Fruit fly (Drosophila melanogaster) whole organism, embryonic: ENCODE data around the gene Tfb4.

Experiments
- Bteb2 ChIP-seq: fragments of 200-800 bp; sonication (Bioruptor generic); optimal IDR thresholded peaks from 2 replicates; lab custom pipeline; 2016; ENCODE audit warnings: missing biosample characterization, missing genetic modification characterization
- CG11093 ChIP-seq: fragments of 200-800 bp; sonication (Bioruptor generic); IDR thresholded peaks from 3 replicates; pipeline ENCODE4 v1.3.6; 2022; ENCODE audit warnings: missing biosample characterization, missing genetic modification characterization
- CG13287 ChIP-seq: fragments of 200-800 bp; sonication (Bioruptor generic); IDR thresholded peaks from 2 replicates; pipeline ENCODE4 v1.3.6; 2022; ENCODE audit warnings: missing biosample characterization, missing genetic modification characterization; ENCODE audit not compliant: partially characterized antibody
- CG14667 ChIP-seq: fragments of 200-800 bp; sonication (Bioruptor generic); IDR thresholded peaks from 2 replicates; pipeline ENCODE4 v1.3.6; 2022; ENCODE audit warnings: missing biosample characterization, missing genetic modification characterization
- CG14860 ChIP-seq: fragments of 200-800 bp; sonication (Bioruptor generic); IDR thresholded peaks from 3 replicates; pipeline ENCODE4 v1.3.6; 2022; ENCODE audit warnings: missing biosample characterization, missing genetic modification characterization; ENCODE audit not compliant: partially characterized antibody
- CG15696 ChIP-seq: fragments of 200-800 bp; sonication (Bioruptor generic); optimal IDR thresholded peaks from 2 replicates; lab custom pipeline; 2019; ENCODE audit warnings: missing biosample characterization, mild to moderate bottlenecking, missing genetic modification characterization, moderate library complexity
- CG1602 ChIP-seq: fragments of 200-800 bp; sonication (Bioruptor generic); optimal IDR thresholded peaks from 3 replicates; lab custom pipeline; 2016; ENCODE audit warnings: missing biosample characterization, missing genetic modification characterization
- CG17385 ChIP-seq: fragments of 200-800 bp; sonication (Bioruptor generic); optimal IDR thresholded peaks from 3 replicates; lab custom pipeline; 2018; ENCODE audit warnings: missing biosample characterization, mild to moderate bottlenecking, missing genetic modification characterization
- CG1792 ChIP-seq: fragments of 200-800 bp; sonication (Bioruptor generic); optimal IDR thresholded peaks from 2 replicates; lab custom pipeline; 2016; ENCODE audit warnings: missing biosample characterization, missing genetic modification characterization
- CG3726 ChIP-seq: fragments of 200-800 bp; sonication (Bioruptor generic); IDR thresholded peaks from 3 replicates; pipeline ENCODE4, ENCODE4 v1.3.6; 2022; ENCODE audit warnings: missing biosample characterization, missing genetic modification characterization
- CG4707 ChIP-seq: fragments of 200-800 bp; sonication (Bioruptor generic); optimal IDR thresholded peaks from 2 replicates; lab custom pipeline; 2018; ENCODE audit warnings: missing biosample characterization, mild to moderate bottlenecking, missing genetic modification characterization, moderate library complexity
- CG6254 ChIP-seq: fragments of 200-800 bp; sonication (Bioruptor generic); optimal IDR thresholded peaks from 3 replicates; lab custom pipeline; 2017; ENCODE audit warnings: mild to moderate bottlenecking, missing biosample characterization, missing genetic modification reagents, missing genetic modification characterization
- CG6813 ChIP-seq: fragments of 200-800 bp; sonication (Bioruptor generic); optimal IDR thresholded peaks from 2 replicates; lab custom pipeline; 2017; ENCODE audit warnings: missing biosample characterization, missing genetic modification characterization, mild to moderate bottlenecking, moderate library complexity, missing genetic modification reagents
- CG7786 ChIP-seq: fragments of 200-800 bp; sonication (Bioruptor generic); optimal IDR thresholded peaks from 2 replicates; lab custom pipeline; 2016; ENCODE audit warnings: missing biosample characterization, missing genetic modification characterization
- Dip2 ChIP-seq: fragments of 200-800 bp; sonication (Bioruptor generic); IDR thresholded peaks from 2 replicates; pipeline ENCODE4 v1.3.6; 2022; ENCODE audit warnings: missing biosample characterization, missing genetic modification characterization
- Dll ChIP-seq: fragments of 200-800 bp; sonication (Bioruptor generic); IDR thresholded peaks from 4 replicates; pipeline ENCODE4 v1.3.6; 2022; ENCODE audit warnings: missing biosample characterization, missing genetic modification characterization; ENCODE audit not compliant: partially characterized antibody
- Eip74EF ChIP-seq, 2 experiments: fragments of 200-800 bp in 1 of 2; fragments of >200 bp in 1 of 2; sonication (Bioruptor generic) in 1 of 2; optimal IDR thresholded peaks; 2 replicates each; lab custom pipeline; 2017 to 2019; ENCODE audit warnings: missing biosample characterization in 2 of 2, missing genetic modification characterization in 2 of 2, mild to moderate bottlenecking in 1 of 2, moderate library complexity in 1 of 2
- Gsc ChIP-seq: fragments of 200-800 bp; sonication (Bioruptor generic); IDR thresholded peaks from 2 replicates; pipeline ENCODE4 v1.3.6; 2022; ENCODE audit warnings: missing biosample characterization, missing genetic modification characterization
- Hr39 ChIP-seq: fragments of >200 bp; optimal IDR thresholded peaks from 2 replicates; lab custom pipeline; 2017
- NFAT ChIP-seq: fragments of 200-800 bp; sonication (Bioruptor generic); IDR thresholded peaks from 2 replicates; pipeline ENCODE4 v1.3.6; 2022; ENCODE audit warnings: missing biosample characterization, missing genetic modification characterization
- Oaz ChIP-seq: fragments of 200-800 bp; sonication (Bioruptor generic); IDR thresholded peaks from 2 replicates; pipeline ENCODE4 v1.3.6; 2022; ENCODE audit warnings: missing biosample characterization, missing genetic modification characterization
- Rfx ChIP-seq: fragments of 200-800 bp; sonication (Bioruptor generic); IDR thresholded peaks from 2 replicates; pipeline ENCODE4 v1.3.6; 2022; ENCODE audit warnings: missing biosample characterization, missing genetic modification characterization
- Tbp ChIP-seq: fragments of >200 bp; optimal IDR thresholded peaks from 2 replicates; lab custom pipeline; 2018; ENCODE audit warnings: missing biosample characterization, missing genetic modification characterization
- Usf ChIP-seq: fragments of 200-800 bp; sonication (Bioruptor generic); optimal IDR thresholded peaks from 2 replicates; lab custom pipeline; 2017; ENCODE audit warnings: missing genotype, missing biosample characterization, missing genetic modification characterization
- abd-A ChIP-seq: fragments of 200-800 bp; sonication (Bioruptor generic); optimal IDR thresholded peaks from 3 replicates; lab custom pipeline; 2019; ENCODE audit warnings: missing biosample characterization, mild to moderate bottlenecking, missing genetic modification characterization, moderate library complexity
- amos ChIP-seq: fragments of 200-800 bp; sonication (Bioruptor generic); IDR thresholded peaks from 2 replicates; pipeline ENCODE4 v1.3.6; 2022; ENCODE audit warnings: missing biosample characterization, missing genetic modification characterization; ENCODE audit not compliant: partially characterized antibody
- ase ChIP-seq: fragments of 200-800 bp; sonication (Bioruptor generic); IDR thresholded peaks from 3 replicates; pipeline ENCODE4 v1.3.6; 2022; ENCODE audit warnings: missing biosample characterization, missing genetic modification characterization
- bowl ChIP-seq: fragments of 200-800 bp; sonication (Bioruptor generic); IDR thresholded peaks from 2 replicates; pipeline ENCODE4 v1.3.6; 2022; ENCODE audit warnings: missing biosample characterization, missing genetic modification characterization
- cad ChIP-seq: fragments of >200 bp; optimal IDR thresholded peaks from 2 replicates; lab custom pipeline; 2017; ENCODE audit warnings: missing biosample characterization, missing genetic modification characterization
- chn ChIP-seq: fragments of 200-800 bp; sonication (Bioruptor generic); optimal IDR thresholded peaks from 2 replicates; lab custom pipeline; 2016; ENCODE audit warnings: missing biosample characterization, missing genetic modification characterization
- croc ChIP-seq: fragments of 200-800 bp; sonication (Bioruptor generic); conservative IDR thresholded peaks from 3 replicates; pipeline ENCODE4 v1.3.6; 2022; ENCODE audit warnings: missing biosample characterization, missing genetic modification characterization
- crol ChIP-seq: fragments of 200-800 bp; sonication (Bioruptor generic); IDR thresholded peaks from 2 replicates; pipeline ENCODE4 v1.3.6; 2022; ENCODE audit warnings: missing biosample characterization, missing genetic modification characterization
- dimm ChIP-seq: fragments of 200-800 bp; sonication (Bioruptor generic); IDR thresholded peaks from 2 replicates; pipeline ENCODE4 v1.3.6; 2022; ENCODE audit warnings: missing biosample characterization, missing genetic modification characterization
- eve ChIP-seq, 2 experiments: fragments of >200 bp; optimal IDR thresholded peaks; 2 replicates each; lab custom pipeline; 2017; ENCODE audit warnings: missing biosample characterization in 2 of 2, missing genetic modification characterization in 2 of 2
- fd64A ChIP-seq: fragments of 200-800 bp; sonication (Bioruptor generic); optimal IDR thresholded peaks from 3 replicates; lab custom pipeline; 2018; ENCODE audit warnings: missing biosample characterization, mild to moderate bottlenecking, missing genetic modification characterization
- gsb-n ChIP-seq: fragments of 200-800 bp; sonication (Bioruptor generic); optimal IDR thresholded peaks from 3 replicates; lab custom pipeline; 2018; ENCODE audit warnings: missing biosample characterization, mild to moderate bottlenecking, missing genetic modification characterization
- kah ChIP-seq: fragments of 200-800 bp; sonication (Bioruptor generic); optimal IDR thresholded peaks from 2 replicates; lab custom pipeline; 2018; ENCODE audit warnings: missing biosample characterization, mild to moderate bottlenecking, missing genetic modification characterization
- nom ChIP-seq: fragments of 200-800 bp; sonication (Bioruptor generic); optimal IDR thresholded peaks from 2 replicates; lab custom pipeline; 2017; ENCODE audit warnings: missing biosample characterization, missing genetic modification characterization, mild to moderate bottlenecking, moderate library complexity, missing genetic modification reagents
- odd ChIP-seq: fragments of 200-800 bp; sonication (Bioruptor generic); optimal IDR thresholded peaks from 2 replicates; lab custom pipeline; 2017; ENCODE audit warnings: missing biosample characterization, mild to moderate bottlenecking, missing genetic modification characterization
- onecut ChIP-seq: fragments of 200-800 bp; sonication (Bioruptor generic); IDR thresholded peaks from 2 replicates; pipeline ENCODE4 v1.3.6; 2022; ENCODE audit warnings: missing biosample characterization, missing genetic modification characterization
- prd ChIP-seq, 3 experiments: fragments of >200 bp in 2 of 3; fragments of 200-800 bp in 1 of 3; sonication (Bioruptor generic) in 1 of 3; optimal IDR thresholded peaks in 2 of 3; IDR thresholded peaks in 1 of 3; 2 replicates in 2 of 3; 3 replicates in 1 of 3; pipeline versions ENCODE4 v1.3.6 to Lab custom; 2017 to 2022; ENCODE audit warnings: missing biosample characterization in 1 of 3, missing genetic modification characterization in 1 of 3
- sens-2 ChIP-seq: fragments of 200-800 bp; sonication (Bioruptor generic); IDR thresholded peaks from 2 replicates; pipeline ENCODE4 v1.3.6; 2022; ENCODE audit warnings: missing biosample characterization, missing genetic modification characterization
- sim ChIP-seq: fragments of 200-800 bp; sonication (Bioruptor generic); IDR thresholded peaks from 2 replicates; pipeline ENCODE4 v1.3.6; 2022; ENCODE audit warnings: missing biosample characterization, missing genetic modification characterization
- so ChIP-seq: fragments of 200-800 bp; sonication (Bioruptor generic); IDR thresholded peaks from 3 replicates; pipeline ENCODE4 v1.3.6; 2022; ENCODE audit warnings: missing biosample characterization, missing genetic modification characterization
- twi ChIP-seq: fragments of 200-800 bp; optimal IDR thresholded peaks from 2 replicates; lab custom pipeline; 2019; ENCODE audit warnings: missing biosample characterization, mild to moderate bottlenecking, missing genetic modification characterization, moderate library complexity
- unpg ChIP-seq: fragments of 200-800 bp; sonication (Bioruptor generic); optimal IDR thresholded peaks from 3 replicates; lab custom pipeline; 2018; ENCODE audit warnings: missing biosample characterization, mild to moderate bottlenecking, missing genetic modification characterization, moderate library complexity
- vvl ChIP-seq: fragments of 200-800 bp; sonication (Bioruptor generic); IDR thresholded peaks from 2 replicates; pipeline ENCODE4 v1.3.6; 2022; ENCODE audit warnings: missing biosample characterization, missing genetic modification characterization
- zen ChIP-seq: fragments of 200-800 bp; sonication (Bioruptor generic); optimal IDR thresholded peaks from 3 replicates; lab custom pipeline; 2018; ENCODE audit warnings: missing biosample characterization, mild to moderate bottlenecking, missing genetic modification characterization, moderate library complexity
- zfh2 ChIP-seq: fragments of 200-800 bp; sonication (Bioruptor generic); optimal IDR thresholded peaks from 2 replicates; lab custom pipeline; 2016; ENCODE audit warnings: missing biosample characterization, missing genetic modification characterization

Gene Tfb4

DNA sequence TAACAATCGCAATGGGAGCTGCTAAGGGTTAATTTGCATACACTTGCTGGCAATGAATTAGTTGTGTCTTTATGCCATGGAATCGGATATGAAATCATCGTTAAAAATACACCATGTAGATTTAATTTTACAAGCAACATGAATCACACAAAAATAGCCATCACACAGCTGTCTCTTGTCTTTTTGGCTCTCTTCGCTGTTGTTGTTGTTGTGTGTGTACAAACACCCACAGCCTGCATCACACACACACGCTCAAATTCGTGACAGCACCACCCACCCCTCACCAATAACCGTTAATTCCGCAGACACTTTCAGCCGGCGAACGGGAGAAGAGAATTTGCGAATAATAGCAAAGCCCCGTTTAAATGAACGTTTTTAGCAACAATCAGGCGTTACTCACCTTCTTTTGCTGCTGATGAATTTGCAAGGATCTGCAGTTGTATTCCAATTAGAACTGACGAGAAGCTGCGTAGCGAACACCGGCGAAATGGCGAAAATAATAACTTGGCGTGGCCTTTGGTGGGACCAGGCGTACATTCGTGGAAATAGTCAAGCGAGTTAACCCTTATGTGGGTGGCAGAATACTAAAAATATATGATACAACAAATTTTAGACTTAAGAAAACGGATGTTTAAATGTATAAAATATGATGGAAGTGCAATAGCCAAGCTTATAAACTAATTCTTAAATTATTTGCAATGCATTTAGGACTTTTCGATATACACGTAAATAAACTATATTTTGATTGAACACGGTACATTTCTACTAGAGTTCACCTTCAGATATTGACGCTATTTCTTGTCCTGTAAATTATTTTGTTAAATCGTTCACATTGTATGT is 7.4 kb upstream of the Tfb4 start, which contains the start of gene capt (continued):
- TF ChIP-seq zen (tag; lab: Kevin White, UChicago) (peak; percentile 17), CG13287 (GFP tag; lab: Robert Waterston, UW) (peak; percentile 19; the same call in 1 of the 2 replicates), gsb-n (tag; lab: Kevin White, UChicago) (no peak), CG6254 (GFP tag; lab: Kevin White, UChicago) (no peak), unpg (GFP tag; lab: Kevin White, UChicago) (peak; percentile 2), Usf (GFP tag; lab: Kevin White, UChicago) (no peak), Gsc (GFP tag; lab: Robert Waterston, UW) (no peak), ase (no peak), dimm (no peak), CG6813 (GFP tag; lab: Kevin White, UChicago) (no peak), sim (GFP tag; lab: Robert Waterston, UW) (no peak), abd-A (tag; lab: Kevin White, UChicago) (peak; percentile 67), cad (GFP tag; lab: Kevin White, UChicago) (no peak), Dip2 (GFP tag; lab: Robert Waterston, UW) (no peak), sens-2 (no peak), fd64A (GFP tag; lab: Kevin White, UChicago) (no peak), nom (GFP tag; lab: Kevin White, UChicago) (no peak), CG15696 (tag; lab: Kevin White, UChicago) (peak; percentile 24), CG17385 (peak; percentile 10), vvl (GFP tag; lab: Robert Waterston, UW) (peak; percentile 27; the same call in 1 of the 2 replicates), kah (peak; percentile 94), CG14667 (GFP tag; lab: Robert Waterston, UW) (no peak), CG1602 (peak; percentile 22), odd (GFP tag; lab: Kevin White, UChicago) (no peak), CG7786 (GFP tag; lab: Kevin White, UChicago) (peak; percentile 26), chn (peak; percentile 14), NFAT (peak; percentile 45; the same call in 1 of the 2 replicates), Tbp (no peak), Eip74EF (GFP tag; optimal IDR thresholded peaks at IDR 0.05; lab: Kevin White, UChicago) (no peak), bowl (GFP tag; lab: Robert Waterston, UW) (no peak), Bteb2 (GFP tag; lab: Kevin White, UChicago) (no peak), crol (GFP tag; lab: Robert Waterston, UW) (peak; percentile 90), Oaz (GFP tag; lab: Robert Waterston, UW) (no peak), croc (GFP tag; lab: Robert Waterston, UW) (no peak), CG14860 (GFP tag; lab: Robert Waterston, UW) (no peak), CG3726 (GFP tag; lab: Robert Waterston, UW) (no peak), amos (GFP tag; lab: Robert Waterston, UW) (no peak), so (GFP tag; lab: Robert Waterston, UW) (no peak), eve (GFP tag; optimal IDR thresholded peaks at IDR 0.05; lab: Kevin White, UChicago) (no peak), zfh2 (GFP tag; lab: Kevin White, UChicago) (peak; percentile 42), onecut (GFP tag; lab: Robert Waterston, UW) (no peak), CG1792 (GFP tag; lab: Kevin White, UChicago) (no peak), Dll (GFP tag; lab: Robert Waterston, UW) (no peak), CG4707 (no peak), Hr39 (lab: Kevin White, UChicago) (no peak), CG11093 (GFP tag; lab: Robert Waterston, UW) (0 out of 3 replicates have a peak, but pooled peaks have one; percentile 27), prd (optimal IDR thresholded peaks at IDR 0.05; lab: Kevin White, UChicago) (no peak), prd (GFP tag; IDR thresholded peaks at IDR 0.05; lab: Robert Waterston, UW) (peak; percentile 56; the same call in 2 of the 3 replicates), Rfx (peak; percentile 72), twi (tag; lab: Kevin White, UChicago) (no peak)
